Fruit fly (Drosophila melanogaster) whole organism, prepupa: ENCODE measurements around the gene Ets21C.

Source experiments
- CG15336 ChIP-seq: fragments of 200-800 bp; sonication (Bioruptor generic); IDR thresholded peaks from 2 replicates; pipeline ENCODE4 v1.3.6; 2022; ENCODE audit warnings: missing biosample characterization, missing genetic modification characterization
- CG1621 ChIP-seq: fragments of 200-800 bp; sonication (Bioruptor generic); optimal IDR thresholded peaks from 3 replicates; lab custom pipeline; 2018; ENCODE audit warnings: missing biosample characterization, mild to moderate bottlenecking, missing genetic modification characterization
- CG3032 ChIP-seq: fragments of 200-800 bp; optimal IDR thresholded peaks from 2 replicates; lab custom pipeline; 2019; ENCODE audit warnings: missing biosample characterization, mild to moderate bottlenecking, missing genetic modification characterization, moderate library complexity
- CG31627 ChIP-seq: fragments of 200-800 bp; sonication (Bioruptor generic); optimal IDR thresholded peaks from 3 replicates; lab custom pipeline; 2016; ENCODE audit warnings: missing biosample characterization, missing genetic modification characterization
- CG32006 ChIP-seq: fragments of 200-800 bp; sonication (Bioruptor generic); optimal IDR thresholded peaks from 3 replicates; lab custom pipeline; 2017; ENCODE audit warnings: missing biosample characterization, mild to moderate bottlenecking, missing genetic modification characterization
- CG34406 ChIP-seq: fragments of 200-800 bp; sonication (Bioruptor generic); optimal IDR thresholded peaks from 3 replicates; lab custom pipeline; 2016; ENCODE audit warnings: missing biosample characterization, missing genetic modification characterization
- CG4318 ChIP-seq: fragments of 200-800 bp; sonication (Bioruptor generic); optimal IDR thresholded peaks from 3 replicates; lab custom pipeline; 2017; ENCODE audit warnings: missing biosample characterization, mild to moderate bottlenecking, missing genetic modification characterization
- CG6163 ChIP-seq: fragments of 200-800 bp; sonication (Bioruptor generic); IDR thresholded peaks from 3 replicates; pipeline ENCODE4 v1.3.6; 2022; ENCODE audit warnings: missing biosample characterization, missing genetic modification characterization
- CG6792 ChIP-seq: fragments of 200-800 bp; sonication (Bioruptor generic); optimal IDR thresholded peaks from 3 replicates; lab custom pipeline; 2016; ENCODE audit warnings: missing biosample characterization, missing genetic modification characterization
- CG7368 ChIP-seq: fragments of 200-800 bp; sonication (Bioruptor generic); optimal IDR thresholded peaks from 3 replicates; lab custom pipeline; 2016; ENCODE audit warnings: missing biosample characterization, missing genetic modification characterization
- CG8119 ChIP-seq: fragments of 200-800 bp; sonication (Bioruptor generic); IDR thresholded peaks from 3 replicates; pipeline ENCODE4 v1.3.6; 2022; ENCODE audit warnings: missing biosample characterization, missing genetic modification characterization
- CG8632 ChIP-seq: fragments of 200-800 bp; sonication (Bioruptor generic); optimal IDR thresholded peaks from 3 replicates; lab custom pipeline; 2016; ENCODE audit warnings: missing biosample characterization, missing genetic modification characterization
- Eip75B ChIP-seq: fragments of 200-800 bp; sonication (Bioruptor generic); optimal IDR thresholded peaks from 3 replicates; lab custom pipeline; 2016; ENCODE audit warnings: missing biosample characterization, missing genetic modification characterization
- Ets96B ChIP-seq: fragments of 200-800 bp; optimal IDR thresholded peaks from 2 replicates; lab custom pipeline; 2019; ENCODE audit warnings: missing biosample characterization, mild to moderate bottlenecking, missing genetic modification characterization, moderate library complexity
- Hr39 ChIP-seq: fragments of 200-800 bp; sonication (Bioruptor generic); optimal IDR thresholded peaks from 2 replicates; lab custom pipeline; 2016; ENCODE audit warnings: missing biosample characterization, missing genetic modification characterization
- Hr4 ChIP-seq: fragments of 200-800 bp; sonication (Bioruptor generic); optimal IDR thresholded peaks from 3 replicates; lab custom pipeline; 2016; ENCODE audit warnings: missing biosample characterization, missing genetic modification characterization
- Lpt ChIP-seq: fragments of 200-800 bp; sonication (Bioruptor generic); optimal IDR thresholded peaks from 3 replicates; lab custom pipeline; 2016; ENCODE audit warnings: missing biosample characterization, missing genetic modification characterization
- Met ChIP-seq: fragments of 200-800 bp; sonication (Bioruptor generic); optimal IDR thresholded peaks from 3 replicates; lab custom pipeline; 2016; ENCODE audit warnings: missing biosample characterization, missing genetic modification characterization
- OdsH ChIP-seq: fragments of 200-800 bp; sonication (Bioruptor generic); optimal IDR thresholded peaks from 3 replicates; lab custom pipeline; 2016; ENCODE audit warnings: missing biosample characterization, missing genetic modification characterization
- Smox ChIP-seq: fragments of 200-800 bp; sonication (Bioruptor generic); optimal IDR thresholded peaks from 3 replicates; lab custom pipeline; 2016; ENCODE audit warnings: missing biosample characterization, missing genetic modification characterization
- Sox102F ChIP-seq: fragments of 200-800 bp; sonication (Bioruptor generic); optimal IDR thresholded peaks from 2 replicates; lab custom pipeline; 2016; ENCODE audit warnings: missing biosample characterization, mild to moderate bottlenecking, missing genetic modification characterization
- Sox14 ChIP-seq: fragments of 200-800 bp; sonication (Bioruptor generic); optimal IDR thresholded peaks from 3 replicates; lab custom pipeline; 2016; ENCODE audit warnings: missing biosample characterization, missing genetic modification characterization
- Sox15 ChIP-seq: fragments of 200-800 bp; sonication (Bioruptor generic); optimal IDR thresholded peaks from 3 replicates; lab custom pipeline; 2016; ENCODE audit warnings: missing biosample characterization, missing genetic modification characterization
- achi ChIP-seq: fragments of 200-800 bp; sonication (Bioruptor generic); optimal IDR thresholded peaks from 3 replicates; lab custom pipeline; 2016; ENCODE audit warnings: missing biosample characterization, missing genetic modification characterization
- acj6 ChIP-seq: fragments of 200-800 bp; sonication (Bioruptor generic); optimal IDR thresholded peaks from 3 replicates; lab custom pipeline; 2016; ENCODE audit warnings: missing biosample characterization, missing genetic modification characterization
- dsx ChIP-seq: fragments of 200-800 bp; optimal IDR thresholded peaks from 3 replicates; lab custom pipeline; 2019; ENCODE audit warnings: missing biosample characterization, mild to moderate bottlenecking, missing genetic modification characterization, moderate library complexity; ENCODE audit not compliant: poor library complexity, severe bottlenecking
- eg ChIP-seq: fragments of 200-800 bp; sonication (Bioruptor generic); IDR thresholded peaks from 3 replicates; pipeline ENCODE4 v1.3.6; 2022; ENCODE audit warnings: missing biosample characterization, missing genetic modification characterization
- esn ChIP-seq: fragments of 200-800 bp; sonication (Bioruptor generic); optimal IDR thresholded peaks from 2 replicates; lab custom pipeline; 2016; ENCODE audit warnings: missing biosample characterization, mild to moderate bottlenecking, missing genetic modification characterization, moderate library complexity
- fd59A ChIP-seq: fragments of 200-800 bp; sonication (Bioruptor generic); optimal IDR thresholded peaks from 2 replicates; lab custom pipeline; 2017; ENCODE audit warnings: missing biosample characterization, mild to moderate bottlenecking, missing genetic modification characterization, missing genetic modification reagents
- fkh ChIP-seq: fragments of 200-800 bp; sonication (Bioruptor generic); optimal IDR thresholded peaks from 3 replicates; lab custom pipeline; 2017; ENCODE audit warnings: missing biosample characterization, mild to moderate bottlenecking, missing genetic modification characterization, moderate library complexity
- net ChIP-seq: fragments of 200-800 bp; sonication (Bioruptor generic); optimal IDR thresholded peaks from 3 replicates; lab custom pipeline; 2016; ENCODE audit warnings: missing biosample characterization, missing genetic modification characterization
- pdm3 ChIP-seq: fragments of 200-800 bp; sonication (Bioruptor generic); optimal IDR thresholded peaks from 3 replicates; lab custom pipeline; 2016; ENCODE audit warnings: missing biosample characterization, missing genetic modification characterization
- spab ChIP-seq: fragments of 200-800 bp; sonication (Bioruptor generic); optimal IDR thresholded peaks from 2 replicates; lab custom pipeline; 2017; ENCODE audit warnings: missing biosample characterization, mild to moderate bottlenecking, missing genetic modification characterization, missing genetic modification reagents
- ss ChIP-seq, 2 experiments: fragments of 200-800 bp; sonication (Bioruptor generic); optimal IDR thresholded peaks; 2 replicates in 1 of 2; 3 replicates in 1 of 2; lab custom pipeline; 2017 to 2018; ENCODE audit warnings: mild to moderate bottlenecking in 2 of 2, missing biosample characterization in 2 of 2, missing genetic modification characterization in 2 of 2, moderate library complexity in 1 of 2
- svp ChIP-seq: fragments of 200-800 bp; sonication (Bioruptor generic); peaks from one replicate; lab custom pipeline; 2016; ENCODE audit warnings: missing biosample characterization, missing genetic modification characterization

Ets21C gene

dm6 chr2L:568030-568429 lies 15.3 kb upstream of the Ets21C start, which contains the start of the genes Nle and Sf3b1:
Gene Nle (minus strand): TSS chr2L:568121.
Gene Sf3b1 (plus strand): TSS chr2L:568340.
- TF ChIP-seq OdsH (GFP tag; lab: Kevin White, UChicago) = no peak
- peak; percentile 61 for TF ChIP-seq CG3032
- no peak for TF ChIP-seq Hr39 (GFP tag; lab: Kevin White, UChicago)
- TF ChIP-seq CG6163 (GFP tag; lab: Robert Waterston, UW) = no peak
- peak; percentile 86 for TF ChIP-seq fkh (GFP tag; lab: Kevin White, UChicago)
- TF ChIP-seq pdm3 (GFP tag; lab: Kevin White, UChicago) = no peak
- no peak for TF ChIP-seq Lpt (GFP tag; lab: Kevin White, UChicago)
- TF ChIP-seq esn (GFP tag; lab: Kevin White, UChicago) = peak; percentile 66
- no peak for TF ChIP-seq achi
- no peak for TF ChIP-seq ss (GFP tag; optimal IDR thresholded peaks at IDR 0.05; lab: Kevin White, UChicago)
- TF ChIP-seq CG31627 (GFP tag; lab: Kevin White, UChicago) = peak; percentile 39

- TF ChIP-seq Met (GFP tag; lab: Kevin White, UChicago) (no peak), esn (GFP tag; lab: Kevin White, UChicago) (peak; percentile 43), fd59A (no peak), CG8632 (GFP tag; lab: Kevin White, UChicago) (no peak), CG1621 (tag; lab: Kevin White, UChicago) (peak; percentile 92), Smox (GFP tag; lab: Kevin White, UChicago) (no peak), CG31627 (GFP tag; lab: Kevin White, UChicago) (no peak), Eip75B (GFP tag; lab: Kevin White, UChicago) (no peak), CG32006 (GFP tag; lab: Kevin White, UChicago) (no peak), CG6792 (GFP tag; lab: Kevin White, UChicago) (no peak), eg (GFP tag; lab: Robert Waterston, UW) (no peak)
These were observed 11.2 kb upstream of the Ets21C start, which contains the start of the genes uncNacbeta and CG2794 for dm6 chr2L:563769-564550. Gene uncNacbeta (minus strand): TSS chr2L:563819. Gene CG2794 (plus strand): TSS chr2L:564163.

dm6 chr2L:563314-563713 lies 10.6 kb upstream of the Ets21C start:
- TF ChIP-seq spab (GFP tag; lab: Kevin White, UChicago) (no peak), CG8119 (GFP tag; lab: Robert Waterston, UW) (peak; percentile 68; the same call in 2 of the 3 replicates), CG4318 (GFP tag; lab: Kevin White, UChicago) (no peak), eg (GFP tag; lab: Robert Waterston, UW) (peak; percentile 57; the same call in 2 of the 3 replicates), net (GFP tag; lab: Kevin White, UChicago) (peak; percentile 65), CG15336 (GFP tag; lab: Robert Waterston, UW) (peak; percentile 42; the same call in 1 of the 2 replicates), CG6163 (GFP tag; lab: Robert Waterston, UW) (0 out of 3 replicates have a peak, but pooled peaks have one; percentile 30), Eip75B (GFP tag; lab: Kevin White, UChicago) (no peak), Lpt (GFP tag; lab: Kevin White, UChicago) (peak; percentile 75)
- TF ChIP-seq, all 60 proteins: peak for 6

dm6 chr2L:559770-560567 lies 7.2 kb upstream of the Ets21C start, which contains the start of gene rempA:
Gene rempA (minus strand): TSS chr2L:560310.
- no peak for TF ChIP-seq Hr4 (GFP tag; lab: Kevin White, UChicago)
- no peak for TF ChIP-seq CG15336 (GFP tag; lab: Robert Waterston, UW)
- no peak for TF ChIP-seq CG32006 (GFP tag; lab: Kevin White, UChicago)
- TF ChIP-seq CG1621 (tag; lab: Kevin White, UChicago) = peak; percentile 65
- no peak for TF ChIP-seq Sox14 (GFP tag; lab: Kevin White, UChicago)
- TF ChIP-seq Lpt (GFP tag; lab: Kevin White, UChicago) = no peak

- no peak for TF ChIP-seq eg (GFP tag; lab: Robert Waterston, UW)
- no peak for TF ChIP-seq CG7368 (GFP tag; lab: Kevin White, UChicago)
- TF ChIP-seq CG8119 (GFP tag; lab: Robert Waterston, UW) = no peak
- TF ChIP-seq Sox14 (GFP tag; lab: Kevin White, UChicago) = peak; percentile 4
- TF ChIP-seq Ets96B (tag; lab: Kevin White, UChicago) = no peak
- no peak for TF ChIP-seq CG34406 (GFP tag; lab: Kevin White, UChicago)
- TF ChIP-seq Sox102F (GFP tag; lab: Kevin White, UChicago) = no peak
- no peak for TF ChIP-seq esn (GFP tag; lab: Kevin White, UChicago)
- no peak for TF ChIP-seq pdm3 (GFP tag; lab: Kevin White, UChicago)
- TF ChIP-seq Smox (GFP tag; lab: Kevin White, UChicago) = no peak
- TF ChIP-seq spab (GFP tag; lab: Kevin White, UChicago) = no peak
- TF ChIP-seq Eip75B (GFP tag; lab: Kevin White, UChicago) = no peak
- no peak for TF ChIP-seq achi
- TF ChIP-seq Hr4 (GFP tag; lab: Kevin White, UChicago) = no peak
- TF ChIP-seq CG32006 (GFP tag; lab: Kevin White, UChicago) = no peak
- peak; percentile 28 to 58 for TF ChIP-seq ss (GFP tag; optimal IDR thresholded peaks at IDR 0.05; lab: Kevin White, UChicago)
- no peak for TF ChIP-seq CG4318 (GFP tag; lab: Kevin White, UChicago)
- TF ChIP-seq svp = peak; percentile 71
- no peak for TF ChIP-seq dsx (GFP tag; lab: Kevin White, UChicago)
- TF ChIP-seq fd59A = no peak
- TF ChIP-seq acj6 = no peak
- no peak for TF ChIP-seq Sox15
- TF ChIP-seq fkh (GFP tag; lab: Kevin White, UChicago) = no peak
These were observed 6.6 kb upstream of the Ets21C start, which contains the start of gene Tspo for dm6 chr2L:559311-559710. Gene Tspo (plus strand): TSS chr2L:559612.
